Fruit fly (Drosophila melanogaster) whole organism, embryonic: ENCODE measurements around the gene awd.

Experiments used
- Blimp-1 ChIP-seq: fragments of 200-800 bp; sonication (Bioruptor generic); optimal IDR thresholded peaks from 3 replicates; lab custom pipeline; 2018; ENCODE audit warnings: missing biosample characterization, missing genetic modification characterization, mild to moderate bottlenecking, moderate library complexity, missing genetic modification reagents
- CG10366 ChIP-seq: fragments of 200-800 bp; sonication (Bioruptor generic); IDR thresholded peaks from 2 replicates; pipeline ENCODE4 v1.3.6; 2022; ENCODE audit warnings: missing biosample characterization, missing genetic modification characterization
- CG10654 ChIP-seq: fragments of 200-800 bp; sonication (Bioruptor generic); optimal IDR thresholded peaks from 2 replicates; lab custom pipeline; 2016; ENCODE audit warnings: missing biosample characterization, missing genetic modification characterization
- CG14014 ChIP-seq: fragments of 200-800 bp; sonication (Bioruptor generic); IDR thresholded peaks from 2 replicates; pipeline ENCODE4 v1.3.6; 2022; ENCODE audit warnings: missing biosample characterization, missing genetic modification characterization
- CG14050 ChIP-seq: fragments of 200-800 bp; sonication (Bioruptor generic); IDR thresholded peaks from 3 replicates; pipeline ENCODE4 v1.3.6; 2022; ENCODE audit warnings: missing biosample characterization, missing genetic modification characterization
- CG1602 ChIP-seq: fragments of 200-800 bp; sonication (Bioruptor generic); optimal IDR thresholded peaks from 3 replicates; lab custom pipeline; 2016; ENCODE audit warnings: missing biosample characterization, missing genetic modification characterization
- CG16863 ChIP-seq: fragments of 200-800 bp; sonication (Bioruptor generic); optimal IDR thresholded peaks from 3 replicates; lab custom pipeline; 2016; ENCODE audit warnings: missing biosample characterization, missing genetic modification characterization
- CG17359 ChIP-seq: fragments of 200-800 bp; sonication (Bioruptor generic); optimal IDR thresholded peaks from 3 replicates; lab custom pipeline; 2018; ENCODE audit warnings: missing biosample characterization, mild to moderate bottlenecking, missing genetic modification characterization, moderate library complexity
- CG17612 ChIP-seq: fragments of 200-800 bp; sonication (Bioruptor generic); IDR thresholded peaks from 2 replicates; pipeline ENCODE4 v1.3.6; 2022; ENCODE audit warnings: missing biosample characterization, missing genetic modification characterization
- CG2129 ChIP-seq: fragments of 200-800 bp; sonication (Bioruptor generic); IDR thresholded peaks from 2 replicates; pipeline ENCODE4 v1.3.6; 2022; ENCODE audit warnings: missing biosample characterization, missing genetic modification characterization; ENCODE audit not compliant: partially characterized antibody
- CG2678 ChIP-seq: fragments of 200-800 bp; sonication (Bioruptor generic); optimal IDR thresholded peaks from 3 replicates; lab custom pipeline; 2019; ENCODE audit warnings: missing biosample characterization, mild to moderate bottlenecking, missing genetic modification characterization, moderate library complexity
- CG30431 ChIP-seq: fragments of 200-800 bp; sonication (Bioruptor generic); optimal IDR thresholded peaks from 2 replicates; lab custom pipeline; 2017; ENCODE audit warnings: missing biosample characterization, missing genetic modification characterization
- CG31388 ChIP-seq: fragments of 200-800 bp; sonication (Bioruptor generic); optimal IDR thresholded peaks from 2 replicates; lab custom pipeline; 2016; ENCODE audit warnings: missing biosample characterization, missing genetic modification characterization
- CG33557 ChIP-seq: fragments of 200-800 bp; sonication (Bioruptor generic); optimal IDR thresholded peaks from 2 replicates; lab custom pipeline; 2019; ENCODE audit warnings: missing biosample characterization, mild to moderate bottlenecking, missing genetic modification characterization, moderate library complexity
- CG3847 ChIP-seq: fragments of 200-800 bp; sonication (Bioruptor generic); IDR thresholded peaks from 2 replicates; pipeline ENCODE4 v1.3.6; 2022; ENCODE audit warnings: missing biosample characterization, missing genetic modification characterization
- CG4282 ChIP-seq: fragments of 200-800 bp; sonication (Bioruptor generic); optimal IDR thresholded peaks from 2 replicates; lab custom pipeline; 2016; ENCODE audit warnings: missing biosample characterization, missing genetic modification characterization
- CG7928 ChIP-seq: fragments of 200-800 bp; sonication (Bioruptor generic); optimal IDR thresholded peaks from 2 replicates; lab custom pipeline; 2017; ENCODE audit warnings: missing biosample characterization, mild to moderate bottlenecking, missing genetic modification characterization
- CG8089 ChIP-seq: fragments of 200-800 bp; sonication (Bioruptor generic); optimal IDR thresholded peaks from 3 replicates; lab custom pipeline; 2016; ENCODE audit warnings: missing biosample characterization, missing genetic modification characterization
- CG8359 ChIP-seq: fragments of 200-800 bp; sonication (Bioruptor generic); optimal IDR thresholded peaks from 2 replicates; lab custom pipeline; 2017; ENCODE audit warnings: missing biosample characterization, mild to moderate bottlenecking, missing genetic modification characterization, borderline replicate concordance
- CHES-1-like ChIP-seq: fragments of 200-800 bp; sonication (Bioruptor generic); optimal IDR thresholded peaks from 2 replicates; lab custom pipeline; 2016; ENCODE audit warnings: missing biosample characterization, missing genetic modification characterization
- Eip74EF ChIP-seq, 2 experiments: fragments of 200-800 bp in 1 of 2; fragments of >200 bp in 1 of 2; sonication (Bioruptor generic) in 1 of 2; optimal IDR thresholded peaks; 2 replicates each; lab custom pipeline; 2017 to 2019; ENCODE audit warnings: missing biosample characterization in 2 of 2, missing genetic modification characterization in 2 of 2, mild to moderate bottlenecking in 1 of 2, moderate library complexity in 1 of 2
- Fer2 ChIP-seq: fragments of 200-800 bp; sonication (Bioruptor generic); optimal IDR thresholded peaks from 2 replicates; lab custom pipeline; 2018; ENCODE audit warnings: missing biosample characterization, mild to moderate bottlenecking, missing genetic modification characterization, moderate library complexity
- Fer3 ChIP-seq: fragments of 200-800 bp; sonication (Bioruptor generic); optimal IDR thresholded peaks from 2 replicates; lab custom pipeline; 2018; ENCODE audit warnings: missing biosample characterization, mild to moderate bottlenecking, missing genetic modification characterization, moderate library complexity
- HLH4C ChIP-seq: fragments of 200-800 bp; sonication (Bioruptor generic); IDR thresholded peaks from 3 replicates; pipeline ENCODE4 v1.3.6; 2022; ENCODE audit warnings: missing biosample characterization, missing genetic modification characterization; ENCODE audit not compliant: partially characterized antibody
- Kr ChIP-seq: fragments of 200-800 bp; sonication (Bioruptor generic); optimal IDR thresholded peaks from 2 replicates; lab custom pipeline; 2017; ENCODE audit warnings: missing biosample characterization, mild to moderate bottlenecking, missing genetic modification characterization
- Max ChIP-seq: fragments of 200-800 bp; sonication (Bioruptor generic); optimal IDR thresholded peaks from 2 replicates; lab custom pipeline; 2016; ENCODE audit warnings: missing biosample characterization, mild to moderate bottlenecking, missing genetic modification characterization
- Oli ChIP-seq: fragments of 200-800 bp; sonication (Bioruptor generic); optimal IDR thresholded peaks from 2 replicates; lab custom pipeline; 2018; ENCODE audit warnings: missing biosample characterization, mild to moderate bottlenecking, missing genetic modification characterization, moderate library complexity
- Pdp1 ChIP-seq, 2 experiments: fragments of 200-800 bp; sonication (Bioruptor generic); optimal IDR thresholded peaks; 3 replicates each; lab custom pipeline; 2016; ENCODE audit warnings: missing biosample characterization in 2 of 2, missing genetic modification characterization in 2 of 2, mild to moderate bottlenecking in 1 of 2, moderate library complexity in 1 of 2
- aop ChIP-seq: fragments of 200-800 bp; sonication (Bioruptor generic); IDR thresholded peaks from 2 replicates; pipeline ENCODE4 v1.3.6; 2022; ENCODE audit warnings: missing biosample characterization, missing genetic modification characterization
- ash1 ChIP-seq: fragments of 200-800 bp; sonication (Bioruptor generic); optimal IDR thresholded peaks from 2 replicates; lab custom pipeline; 2018; ENCODE audit warnings: missing biosample characterization, mild to moderate bottlenecking, missing genetic modification characterization
- cg ChIP-seq: fragments of 200-800 bp; sonication (Bioruptor generic); optimal IDR thresholded peaks from 3 replicates; lab custom pipeline; 2019; ENCODE audit warnings: missing biosample characterization, mild to moderate bottlenecking, missing genetic modification characterization, moderate library complexity
- chif ChIP-seq, 2 experiments: fragments of 200-800 bp; sonication (Bioruptor generic); optimal IDR thresholded peaks; 3 replicates each; lab custom pipeline; 2016; ENCODE audit warnings: missing biosample characterization in 2 of 2, missing genetic modification characterization in 2 of 2
- crol ChIP-seq: fragments of 200-800 bp; sonication (Bioruptor generic); IDR thresholded peaks from 2 replicates; pipeline ENCODE4 v1.3.6; 2022; ENCODE audit warnings: missing biosample characterization, missing genetic modification characterization
- crp ChIP-seq, 2 experiments: fragments of 200-800 bp; sonication (Bioruptor generic); optimal IDR thresholded peaks; 2 replicates in 1 of 2; 3 replicates in 1 of 2; lab custom pipeline; 2017; ENCODE audit warnings: missing biosample characterization in 2 of 2, missing genetic modification characterization in 2 of 2, mild to moderate bottlenecking in 1 of 2, moderate library complexity in 1 of 2
- danr ChIP-seq: fragments of 200-800 bp; sonication (Bioruptor generic); IDR thresholded peaks from 2 replicates; pipeline ENCODE4 v1.3.6; 2022; ENCODE audit warnings: missing biosample characterization, missing genetic modification characterization
- gem ChIP-seq: fragments of 200-800 bp; sonication (Bioruptor generic); optimal IDR thresholded peaks from 2 replicates; lab custom pipeline; 2019; ENCODE audit warnings: missing biosample characterization, mild to moderate bottlenecking, missing genetic modification characterization, moderate library complexity
- grau ChIP-seq: fragments of 200-800 bp; optimal IDR thresholded peaks from 3 replicates; lab custom pipeline; 2019; ENCODE audit warnings: missing biosample characterization, mild to moderate bottlenecking, missing genetic modification characterization, moderate library complexity
- lmd ChIP-seq: fragments of 200-800 bp; sonication (Bioruptor generic); IDR thresholded peaks from 2 replicates; pipeline ENCODE4 v1.3.6; 2022; ENCODE audit warnings: missing biosample characterization, missing genetic modification characterization
- onecut ChIP-seq: fragments of 200-800 bp; sonication (Bioruptor generic); IDR thresholded peaks from 2 replicates; pipeline ENCODE4 v1.3.6; 2022; ENCODE audit warnings: missing biosample characterization, missing genetic modification characterization
- pan ChIP-seq, 4 experiments: fragments of >200 bp in 3 of 4; fragments of 200-800 bp in 1 of 4; sonication (Bioruptor generic) in 1 of 4; optimal IDR thresholded peaks in 3 of 4; IDR thresholded peaks in 1 of 4; 2 replicates each; pipeline versions ENCODE4 v1.3.6 to Lab custom; 2017 to 2022; ENCODE audit warnings: missing biosample characterization in 2 of 4, missing genetic modification characterization in 2 of 4, mixed read lengths in 1 of 4
- salm ChIP-seq: fragments of 200-800 bp; sonication (Bioruptor generic); optimal IDR thresholded peaks from 2 replicates; lab custom pipeline; 2018; ENCODE audit warnings: missing biosample characterization, mild to moderate bottlenecking, missing genetic modification characterization
- sqz ChIP-seq: fragments of 200-800 bp; sonication (Bioruptor generic); optimal IDR thresholded peaks from 3 replicates; lab custom pipeline; 2018; ENCODE audit warnings: missing biosample characterization, mild to moderate bottlenecking, missing genetic modification characterization
- stwl ChIP-seq: fragments of 200-800 bp; sonication (Bioruptor generic); optimal IDR thresholded peaks from 3 replicates; lab custom pipeline; 2018; ENCODE audit warnings: missing biosample characterization, mild to moderate bottlenecking, missing genetic modification characterization, moderate library complexity
- tna ChIP-seq: fragments of 200-800 bp; sonication (Bioruptor generic); IDR thresholded peaks from 2 replicates; pipeline ENCODE4 v1.3.6; 2022; ENCODE audit warnings: missing biosample characterization, missing genetic modification characterization; ENCODE audit not compliant: partially characterized antibody
- trem ChIP-seq: fragments of 200-800 bp; optimal IDR thresholded peaks from 3 replicates; lab custom pipeline; 2019; ENCODE audit warnings: missing biosample characterization, mild to moderate bottlenecking, missing genetic modification characterization, moderate library complexity
- unc-4 ChIP-seq: fragments of 200-800 bp; sonication (Bioruptor generic); IDR thresholded peaks from 2 replicates; pipeline ENCODE4 v1.3.6; 2022; ENCODE audit warnings: missing biosample characterization, missing genetic modification characterization; ENCODE audit not compliant: partially characterized antibody
- unpg ChIP-seq: fragments of 200-800 bp; sonication (Bioruptor generic); optimal IDR thresholded peaks from 3 replicates; lab custom pipeline; 2018; ENCODE audit warnings: missing biosample characterization, mild to moderate bottlenecking, missing genetic modification characterization, moderate library complexity
- zf30C ChIP-seq: fragments of 200-800 bp; sonication (Bioruptor generic); optimal IDR thresholded peaks from 3 replicates; lab custom pipeline; 2018; ENCODE audit warnings: missing biosample characterization, mild to moderate bottlenecking, missing genetic modification characterization

Gene awd

dm6 chr3R:31747429-31748048 is 1.7 kb upstream of the awd start, which contains the start of the genes nero and CG1910 (continued):
- peak; percentile 51 for TF ChIP-seq Max
- no peak for TF ChIP-seq Fer2 (tag; lab: Kevin White, UChicago)
- TF ChIP-seq CG2678 (tag; lab: Kevin White, UChicago): peak; percentile 11
- TF ChIP-seq CG3847 (GFP tag; lab: Robert Waterston, UW): no peak
- TF ChIP-seq CG10366 (GFP tag; lab: Robert Waterston, UW): no peak
- no peak for TF ChIP-seq CG31388 (GFP tag; lab: Kevin White, UChicago)
- TF ChIP-seq Blimp-1 (GFP tag; lab: Kevin White, UChicago): no peak
- TF ChIP-seq CG1602 (GFP tag; lab: Kevin White, UChicago): no peak
- TF ChIP-seq chif (GFP tag; optimal IDR thresholded peaks at IDR 0.05; lab: Kevin White, UChicago): no peak
- TF ChIP-seq CG8359 (GFP tag; lab: Kevin White, UChicago): no peak
- no peak for TF ChIP-seq CG30431 (GFP tag; lab: Kevin White, UChicago)
- no peak for TF ChIP-seq aop (GFP tag; lab: Robert Waterston, UW)
- TF ChIP-seq onecut (GFP tag; lab: Robert Waterston, UW): peak; percentile 58
- no peak for TF ChIP-seq gem (tag; lab: Kevin White, UChicago)
- TF ChIP-seq Fer3 (tag; lab: Kevin White, UChicago): no peak
- peak in 1 of 2 experiments; percentile 73 for TF ChIP-seq Pdp1 (GFP tag; optimal IDR thresholded peaks at IDR 0.05; lab: Kevin White, UChicago)
- no peak for TF ChIP-seq Oli (tag; lab: Kevin White, UChicago)
- peak; percentile 69 for TF ChIP-seq CHES-1-like (GFP tag; lab: Kevin White, UChicago)
- no peak for TF ChIP-seq CG17359 (tag; lab: Kevin White, UChicago)
- TF ChIP-seq Kr (GFP tag; lab: Kevin White, UChicago): peak; percentile 3
- TF ChIP-seq zf30C (GFP tag; lab: Kevin White, UChicago): no peak
- peak; percentile 34 for TF ChIP-seq grau (tag; lab: Kevin White, UChicago)
- no peak for TF ChIP-seq CG16863
- TF ChIP-seq unc-4: no peak
- TF ChIP-seq CG10654 (GFP tag; lab: Kevin White, UChicago): no peak
- no peak for TF ChIP-seq CG17612 (GFP tag; lab: Robert Waterston, UW)
- no peak for TF ChIP-seq ash1 (GFP tag; lab: Kevin White, UChicago)
- no peak for TF ChIP-seq crol
- no peak for TF ChIP-seq CG2129 (GFP tag; lab: Robert Waterston, UW)
- TF ChIP-seq CG8089 (GFP tag; lab: Kevin White, UChicago): peak; percentile 2
- peak; percentile 75 for TF ChIP-seq stwl (tag; lab: Kevin White, UChicago)
- TF ChIP-seq CG33557 (GFP tag; lab: Kevin White, UChicago): no peak
- TF ChIP-seq lmd (GFP tag; lab: Robert Waterston, UW): no peak
- TF ChIP-seq sqz (GFP tag; lab: Kevin White, UChicago): peak; percentile 31
- no peak for TF ChIP-seq cg (GFP tag; lab: Kevin White, UChicago)
- TF ChIP-seq crp (GFP tag; optimal IDR thresholded peaks at IDR 0.05; lab: Kevin White, UChicago): peak in 1 of 2 experiments; percentile 13
- TF ChIP-seq danr (GFP tag; lab: Robert Waterston, UW): no peak
- no peak for TF ChIP-seq CG14014 (GFP tag; lab: Robert Waterston, UW)
- TF ChIP-seq Eip74EF (GFP tag; optimal IDR thresholded peaks at IDR 0.05; lab: Kevin White, UChicago): no peak
- TF ChIP-seq HLH4C: no peak
- no peak for TF ChIP-seq pan (optimal IDR thresholded peaks at IDR 0.05; lab: Kevin White, UChicago)
- TF ChIP-seq pan (GFP tag; optimal IDR thresholded peaks at IDR 0.05 in 1 of 2, IDR thresholded peaks at IDR 0.05 in 1 of 2): no peak
- no peak for TF ChIP-seq unpg (GFP tag; lab: Kevin White, UChicago)
- no peak for TF ChIP-seq salm (tag; lab: Kevin White, UChicago)
- TF ChIP-seq CG7928 (GFP tag; lab: Kevin White, UChicago): no peak
- no peak for TF ChIP-seq tna (GFP tag; lab: Robert Waterston, UW)
- TF ChIP-seq trem (tag; lab: Kevin White, UChicago): peak; percentile 99
- TF ChIP-seq CG14050 (GFP tag; lab: Robert Waterston, UW): no peak
- no peak for TF ChIP-seq CG4282 (GFP tag; lab: Kevin White, UChicago)
